Fruit fly (Drosophila melanogaster): ENCODE data around the gene CG32655.

DNA sequence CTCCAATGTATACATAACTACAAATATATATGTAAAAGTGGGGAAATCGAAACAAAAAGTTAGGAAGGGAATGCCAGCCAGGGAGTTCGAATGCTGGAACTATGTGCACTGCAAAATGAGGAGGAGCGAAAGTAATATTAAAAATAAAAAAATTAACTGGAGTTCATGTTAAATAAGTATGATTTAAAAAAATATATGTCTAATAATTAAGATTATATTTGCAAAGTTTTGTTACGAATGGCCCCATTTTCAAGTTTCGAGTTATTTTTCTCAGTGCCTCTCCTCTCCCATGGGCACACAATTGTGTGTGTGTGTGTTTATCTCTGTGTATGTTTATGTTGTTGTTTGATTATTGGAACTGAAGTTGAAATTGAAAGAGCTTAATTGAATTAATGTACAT lies 6.7 kb upstream of the CG32655 start:
- no peak for TF ChIP-seq CG6854 (GFP tag; optimal IDR thresholded peaks at IDR 0.05)
- TF ChIP-seq salr (GFP tag; optimal IDR thresholded peaks at IDR 0.05): no peak

Data from whole organism, prepupa.